Fruit fly (Drosophila melanogaster) whole organism, embryonic: ENCODE measurements around the gene Gr64a.

ENCODE experiments used
- BEAF-32 ChIP-seq: fragments of 200-800 bp; sonication (Bioruptor generic); optimal IDR thresholded peaks from 3 replicates; lab custom pipeline; 2017; ENCODE audit warnings: missing biosample characterization, missing genetic modification characterization, mild to moderate bottlenecking, moderate library complexity, missing genetic modification reagents
- CG1024 ChIP-seq: fragments of 200-800 bp; sonication (Bioruptor generic); IDR thresholded peaks from 2 replicates; pipeline ENCODE4 v1.3.6; 2022; ENCODE audit warnings: missing biosample characterization, missing genetic modification characterization
- CG10267 ChIP-seq: fragments of 200-800 bp; sonication (Bioruptor generic); optimal IDR thresholded peaks from 2 replicates; lab custom pipeline; 2018; ENCODE audit warnings: missing biosample characterization, mild to moderate bottlenecking, missing genetic modification characterization, moderate library complexity
- CG10274 ChIP-seq: fragments of 200-800 bp; sonication (Bioruptor generic); optimal IDR thresholded peaks from 3 replicates; lab custom pipeline; 2017; ENCODE audit warnings: missing biosample characterization, mild to moderate bottlenecking, missing genetic modification characterization
- CG10321 ChIP-seq: fragments of 200-800 bp; sonication (Bioruptor generic); IDR thresholded peaks from 2 replicates; pipeline ENCODE4 v1.3.6; 2022; ENCODE audit warnings: missing biosample characterization, missing genetic modification characterization
- CG10565 ChIP-seq: fragments of 200-800 bp; sonication (Bioruptor generic); optimal IDR thresholded peaks from 3 replicates; lab custom pipeline; 2016; ENCODE audit warnings: missing biosample characterization, mild to moderate bottlenecking, missing genetic modification characterization
- CG11560 ChIP-seq: fragments of 200-800 bp; sonication (Bioruptor generic); IDR thresholded peaks from 3 replicates; pipeline ENCODE4 v1.3.6; 2022; ENCODE audit warnings: missing biosample characterization, missing genetic modification characterization
- CG12071 ChIP-seq: fragments of 200-800 bp; sonication (Bioruptor generic); optimal IDR thresholded peaks from 3 replicates; lab custom pipeline; 2018; ENCODE audit warnings: missing biosample characterization, mild to moderate bottlenecking, missing genetic modification characterization
- CG13287 ChIP-seq: fragments of 200-800 bp; sonication (Bioruptor generic); IDR thresholded peaks from 2 replicates; pipeline ENCODE4 v1.3.6; 2022; ENCODE audit warnings: missing biosample characterization, missing genetic modification characterization; ENCODE audit not compliant: partially characterized antibody
- CG14667 ChIP-seq: fragments of 200-800 bp; sonication (Bioruptor generic); IDR thresholded peaks from 2 replicates; pipeline ENCODE4 v1.3.6; 2022; ENCODE audit warnings: missing biosample characterization, missing genetic modification characterization
- CG15073 ChIP-seq: fragments of 200-800 bp; sonication (Bioruptor generic); optimal IDR thresholded peaks from 2 replicates; lab custom pipeline; 2016; ENCODE audit warnings: missing biosample characterization, missing genetic modification characterization
- CG15696 ChIP-seq: fragments of 200-800 bp; sonication (Bioruptor generic); optimal IDR thresholded peaks from 2 replicates; lab custom pipeline; 2019; ENCODE audit warnings: missing biosample characterization, mild to moderate bottlenecking, missing genetic modification characterization, moderate library complexity
- CG18619 ChIP-seq: fragments of 200-800 bp; sonication (Bioruptor generic); optimal IDR thresholded peaks from 3 replicates; lab custom pipeline; 2017; ENCODE audit warnings: missing biosample characterization, mild to moderate bottlenecking, missing genetic modification characterization
- CG18764 ChIP-seq: fragments of 200-800 bp; sonication (Bioruptor generic); optimal IDR thresholded peaks from 3 replicates; lab custom pipeline; 2016; ENCODE audit warnings: missing biosample characterization, missing genetic modification characterization
- CG2116 ChIP-seq: fragments of 200-800 bp; sonication (Bioruptor generic); optimal IDR thresholded peaks from 3 replicates; lab custom pipeline; 2018; ENCODE audit warnings: missing biosample characterization, mild to moderate bottlenecking, missing genetic modification characterization
- CG2129 ChIP-seq: fragments of 200-800 bp; sonication (Bioruptor generic); IDR thresholded peaks from 2 replicates; pipeline ENCODE4 v1.3.6; 2022; ENCODE audit warnings: missing biosample characterization, missing genetic modification characterization; ENCODE audit not compliant: partially characterized antibody
- CG31441 ChIP-seq: fragments of 200-800 bp; sonication (Bioruptor generic); IDR thresholded peaks from 2 replicates; pipeline ENCODE4 v1.3.6; 2022; ENCODE audit warnings: missing biosample characterization, missing genetic modification characterization
- CG33557 ChIP-seq: fragments of 200-800 bp; sonication (Bioruptor generic); optimal IDR thresholded peaks from 2 replicates; lab custom pipeline; 2019; ENCODE audit warnings: missing biosample characterization, mild to moderate bottlenecking, missing genetic modification characterization, moderate library complexity
- CG34224 ChIP-seq: fragments of 200-800 bp; sonication (Bioruptor generic); IDR thresholded peaks from 3 replicates; pipeline ENCODE4 v1.3.6; 2022; ENCODE audit warnings: missing biosample characterization, missing genetic modification characterization; ENCODE audit not compliant: partially characterized antibody
- CG42726 ChIP-seq: fragments of 200-800 bp; sonication (Bioruptor generic); IDR thresholded peaks from 2 replicates; pipeline ENCODE4 v1.3.6; 2022; ENCODE audit warnings: missing biosample characterization, missing genetic modification characterization; ENCODE audit not compliant: partially characterized antibody
- CG4617 ChIP-seq: fragments of 200-800 bp; sonication (Bioruptor generic); optimal IDR thresholded peaks from 3 replicates; lab custom pipeline; 2016; ENCODE audit warnings: missing biosample characterization, missing genetic modification characterization, borderline replicate concordance
- CG7839 ChIP-seq: fragments of 200-800 bp; sonication (Bioruptor generic); optimal IDR thresholded peaks from 3 replicates; lab custom pipeline; 2018; ENCODE audit warnings: missing biosample characterization, mild to moderate bottlenecking, missing genetic modification characterization, moderate library complexity
- CG8281 ChIP-seq: fragments of 200-800 bp; sonication (Bioruptor generic); optimal IDR thresholded peaks from 2 replicates; lab custom pipeline; 2018; ENCODE audit warnings: missing biosample characterization, mild to moderate bottlenecking, missing genetic modification characterization, moderate library complexity
- CG8924 ChIP-seq: fragments of 200-800 bp; optimal IDR thresholded peaks from 3 replicates; lab custom pipeline; 2019; ENCODE audit warnings: missing biosample characterization, mild to moderate bottlenecking, missing genetic modification characterization, moderate library complexity
- CG9932 ChIP-seq: fragments of 200-800 bp; sonication (Bioruptor generic); IDR thresholded peaks from 2 replicates; pipeline ENCODE4 v1.3.6; 2022; ENCODE audit warnings: missing biosample characterization, missing genetic modification characterization
- CrebB ChIP-seq: fragments of 200-800 bp; sonication (Bioruptor generic); optimal IDR thresholded peaks from 3 replicates; lab custom pipeline; 2018; ENCODE audit warnings: missing biosample characterization, mild to moderate bottlenecking, missing genetic modification characterization
- Fer1 ChIP-seq: fragments of 200-800 bp; sonication (Bioruptor generic); optimal IDR thresholded peaks from 2 replicates; lab custom pipeline; 2017; ENCODE audit warnings: missing biosample characterization, mild to moderate bottlenecking, missing genetic modification characterization
- GATAe ChIP-seq: fragments of 200-800 bp; sonication (Bioruptor generic); conservative IDR thresholded peaks from 2 replicates; pipeline ENCODE4 v1.3.6; 2022; ENCODE audit warnings: missing biosample characterization, missing genetic modification characterization
- HmgZ ChIP-seq: fragments of 200-800 bp; sonication (Bioruptor generic); optimal IDR thresholded peaks from 2 replicates; lab custom pipeline; 2018; ENCODE audit warnings: missing biosample characterization, mild to moderate bottlenecking, missing genetic modification characterization
- Hsf ChIP-seq: fragments of 200-800 bp; sonication (Bioruptor generic); optimal IDR thresholded peaks from 3 replicates; lab custom pipeline; 2016; ENCODE audit warnings: missing biosample characterization, missing genetic modification characterization
- Med ChIP-seq: fragments of 200-800 bp; sonication (Bioruptor generic); peaks from one replicate; lab custom pipeline; 2016; ENCODE audit warnings: missing biosample characterization, missing genetic modification characterization, mild to moderate bottlenecking, inconsistent platforms, moderate library complexity
- Nf-YB ChIP-seq: fragments of 200-800 bp; sonication (Bioruptor generic); optimal IDR thresholded peaks from 3 replicates; lab custom pipeline; 2019; ENCODE audit warnings: missing biosample characterization, mild to moderate bottlenecking, missing genetic modification characterization, moderate library complexity
- Oaz ChIP-seq: fragments of 200-800 bp; sonication (Bioruptor generic); IDR thresholded peaks from 2 replicates; pipeline ENCODE4 v1.3.6; 2022; ENCODE audit warnings: missing biosample characterization, missing genetic modification characterization
- Rx ChIP-seq: fragments of 200-800 bp; sonication (Bioruptor generic); IDR thresholded peaks from 2 replicates; pipeline ENCODE4 v1.3.6; 2022; ENCODE audit warnings: missing biosample characterization, missing genetic modification characterization
- Scr ChIP-seq: fragments of 200-800 bp; sonication (Bioruptor generic); IDR thresholded peaks from 2 replicates; pipeline ENCODE4 v1.3.6; 2022; ENCODE audit warnings: missing biosample characterization, missing genetic modification characterization; ENCODE audit not compliant: partially characterized antibody
- ash1 ChIP-seq: fragments of 200-800 bp; sonication (Bioruptor generic); optimal IDR thresholded peaks from 2 replicates; lab custom pipeline; 2018; ENCODE audit warnings: missing biosample characterization, mild to moderate bottlenecking, missing genetic modification characterization
- br ChIP-seq: fragments of >200 bp; optimal IDR thresholded peaks from 2 replicates; lab custom pipeline; 2017
- grn ChIP-seq: fragments of 200-800 bp; sonication (Bioruptor generic); optimal IDR thresholded peaks from 3 replicates; lab custom pipeline; 2017; ENCODE audit warnings: missing biosample characterization, missing genetic modification characterization
- lov ChIP-seq, 2 experiments: fragments of 200-800 bp in 1 of 2; fragments of >200 bp in 1 of 2; sonication (Bioruptor generic) in 1 of 2; IDR thresholded peaks in 1 of 2; optimal IDR thresholded peaks in 1 of 2; 2 replicates in 1 of 2; 3 replicates in 1 of 2; pipeline versions ENCODE4 v1.3.6 to Lab custom; 2017 to 2022; ENCODE audit warnings: missing biosample characterization in 1 of 2, missing genetic modification characterization in 1 of 2
- mld ChIP-seq: fragments of 200-800 bp; sonication (Bioruptor generic); IDR thresholded peaks from 3 replicates; pipeline ENCODE4 v1.3.6; 2022; ENCODE audit warnings: missing biosample characterization, missing genetic modification characterization; ENCODE audit not compliant: partially characterized antibody
- nau ChIP-seq: fragments of 200-800 bp; sonication (Bioruptor generic); optimal IDR thresholded peaks from 3 replicates; lab custom pipeline; 2017; ENCODE audit warnings: missing biosample characterization, mild to moderate bottlenecking, missing genetic modification characterization, missing genetic modification reagents
- pho ChIP-seq: fragments of 200-800 bp; sonication (Bioruptor generic); optimal IDR thresholded peaks from 2 replicates; lab custom pipeline; 2016; ENCODE audit warnings: missing biosample characterization, missing genetic modification characterization
- pzg ChIP-seq: fragments of 200-800 bp; sonication (Bioruptor generic); optimal IDR thresholded peaks from 3 replicates; lab custom pipeline; 2018; ENCODE audit warnings: missing biosample characterization, mild to moderate bottlenecking, missing genetic modification characterization, moderate library complexity
- sisA ChIP-seq: fragments of 200-800 bp; sonication (Bioruptor generic); IDR thresholded peaks from 2 replicates; pipeline ENCODE4 v1.3.6; 2022; ENCODE audit warnings: missing biosample characterization, missing genetic modification characterization
- slp2 ChIP-seq: fragments of 200-800 bp; sonication (Bioruptor generic); optimal IDR thresholded peaks from 2 replicates; lab custom pipeline; 2016; ENCODE audit warnings: missing biosample characterization, missing genetic modification characterization
- sob ChIP-seq: fragments of 200-800 bp; sonication (Bioruptor generic); IDR thresholded peaks from 2 replicates; pipeline ENCODE4 v1.3.6; 2022; ENCODE audit warnings: missing biosample characterization, missing genetic modification characterization
- tgo ChIP-seq: fragments of 200-800 bp; sonication (Bioruptor generic); IDR thresholded peaks from 3 replicates; pipeline ENCODE4 v1.3.6; 2022; ENCODE audit warnings: missing biosample characterization, missing genetic modification characterization
- unpg ChIP-seq: fragments of 200-800 bp; sonication (Bioruptor generic); optimal IDR thresholded peaks from 3 replicates; lab custom pipeline; 2018; ENCODE audit warnings: missing biosample characterization, mild to moderate bottlenecking, missing genetic modification characterization, moderate library complexity

Gr64a gene

DNA sequence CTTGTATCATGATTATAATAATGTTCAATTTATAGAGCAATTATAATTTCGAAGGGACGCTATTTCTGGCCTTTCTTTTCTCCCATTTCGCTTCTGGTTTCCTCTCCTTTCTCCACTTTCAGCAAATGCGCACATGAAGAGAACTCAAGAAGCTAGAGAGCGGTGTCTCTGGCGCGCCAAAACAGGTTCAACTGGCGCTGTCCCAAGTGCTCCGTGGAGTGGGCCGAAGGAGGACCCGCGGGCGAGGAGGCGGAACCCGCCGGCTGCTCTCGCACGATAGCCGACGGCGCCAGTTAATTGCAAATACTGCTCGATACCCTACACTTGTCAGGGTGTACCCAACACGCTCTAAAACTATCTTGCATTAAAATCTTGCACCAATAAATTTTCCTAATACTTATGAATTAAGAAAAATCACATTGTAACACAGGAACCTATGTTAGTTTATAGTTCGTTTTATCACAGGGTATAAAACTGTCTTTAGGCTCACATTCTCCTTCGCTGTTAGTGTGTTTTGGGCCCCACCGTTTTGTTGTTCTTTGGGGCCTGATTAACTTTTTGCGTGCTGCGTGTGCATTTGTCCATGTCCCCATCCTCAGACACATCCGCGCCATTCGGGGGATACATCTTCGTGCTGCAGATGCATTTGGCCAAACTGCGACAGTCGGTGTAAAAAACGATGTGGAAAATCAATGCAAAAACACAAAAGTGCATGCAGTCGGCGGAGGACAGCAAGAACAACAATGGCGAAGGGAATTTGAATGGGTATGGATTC is 43.8 kb downstream of the Gr64a start (continued):
- TF ChIP-seq Scr (GFP tag; lab: Robert Waterston, UW), result no peak
- TF ChIP-seq Nf-YB (GFP tag; lab: Kevin White, UChicago), result peak; percentile 59
- TF ChIP-seq CG14667 (GFP tag; lab: Robert Waterston, UW), result peak; percentile 89
- no peak for TF ChIP-seq br (lab: Kevin White, UChicago)
- peak; percentile 94 for TF ChIP-seq tgo (GFP tag; lab: Robert Waterston, UW)
- peak; percentile 79 for TF ChIP-seq CrebB (tag; lab: Kevin White, UChicago)
- TF ChIP-seq nau, result no peak
- peak; percentile 90 for TF ChIP-seq Oaz (GFP tag; lab: Robert Waterston, UW)
- TF ChIP-seq CG7839 (tag; lab: Kevin White, UChicago), result peak; percentile 87
- no peak for TF ChIP-seq CG33557 (GFP tag; lab: Kevin White, UChicago)
- peak; percentile 37 for TF ChIP-seq CG15073 (GFP tag; lab: Kevin White, UChicago)
- TF ChIP-seq CG18619 (GFP tag; lab: Kevin White, UChicago), result peak; percentile 80
- TF ChIP-seq ash1 (GFP tag; lab: Kevin White, UChicago), result no peak
- TF ChIP-seq CG4617 (GFP tag; lab: Kevin White, UChicago), result peak; percentile 31
- peak; percentile 89 for TF ChIP-seq CG12071 (GFP tag; lab: Kevin White, UChicago)
- TF ChIP-seq Med (GFP tag; lab: Kevin White, UChicago), result peak; percentile 99
- no peak for TF ChIP-seq lov (optimal IDR thresholded peaks at IDR 0.05; lab: Kevin White, UChicago)
- peak; percentile 82; the same call in 2 of the 3 replicates for TF ChIP-seq lov (GFP tag; IDR thresholded peaks at IDR 0.05; lab: Robert Waterston, UW)
- TF ChIP-seq CG9932 (GFP tag; lab: Robert Waterston, UW), result peak; percentile 93
- TF ChIP-seq Hsf (GFP tag; lab: Kevin White, UChicago), result peak; percentile 92
- no peak for TF ChIP-seq CG34224 (GFP tag; lab: Robert Waterston, UW)
- peak; percentile 86 for TF ChIP-seq CG10274 (GFP tag; lab: Kevin White, UChicago)
- TF ChIP-seq Fer1 (GFP tag; lab: Kevin White, UChicago), result peak; percentile 83
- TF ChIP-seq CG18764 (GFP tag; lab: Kevin White, UChicago), result peak; percentile 58
- TF ChIP-seq sisA (GFP tag; lab: Robert Waterston, UW), result peak; percentile 93
- no peak for TF ChIP-seq CG2129
- peak; percentile 86 for TF ChIP-seq Rx
- peak; percentile 82 for TF ChIP-seq CG11560 (tag; lab: Robert Waterston, UW)
- no peak for TF ChIP-seq mld
- TF ChIP-seq CG8281 (tag; lab: Kevin White, UChicago), result peak; percentile 62
- peak; percentile 5 for TF ChIP-seq pzg (GFP tag; lab: Kevin White, UChicago)
- TF ChIP-seq CG31441 (GFP tag; lab: Robert Waterston, UW), result peak; percentile 80
- no peak for TF ChIP-seq BEAF-32
- TF ChIP-seq CG10565, result peak; percentile 46
- peak; percentile 84 for TF ChIP-seq CG1024 (GFP tag; lab: Robert Waterston, UW)
- peak; percentile 81 for TF ChIP-seq CG8924 (tag; lab: Kevin White, UChicago)
- peak; percentile 77 for TF ChIP-seq CG10321 (GFP tag; lab: Robert Waterston, UW)
- TF ChIP-seq CG2116 (GFP tag; lab: Kevin White, UChicago), result peak; percentile 13
- no peak for TF ChIP-seq CG13287 (GFP tag; lab: Robert Waterston, UW)
- peak; percentile 18 for TF ChIP-seq CG15696 (tag; lab: Kevin White, UChicago)
- TF ChIP-seq slp2 (GFP tag; lab: Kevin White, UChicago), result peak; percentile 87
- TF ChIP-seq pho (GFP tag; lab: Kevin White, UChicago), result peak; percentile 85
- TF ChIP-seq GATAe, result peak; percentile 70; the same call in 1 of the 2 replicates
- peak; percentile 93 for TF ChIP-seq sob (GFP tag; lab: Robert Waterston, UW)
- TF ChIP-seq unpg, result peak; percentile 90
- TF ChIP-seq HmgZ (tag; lab: Kevin White, UChicago), result peak; percentile 89
- no peak for TF ChIP-seq CG42726 (GFP tag; lab: Robert Waterston, UW)
- no peak for TF ChIP-seq grn (GFP tag; lab: Kevin White, UChicago)
- TF ChIP-seq CG10267 (tag; lab: Kevin White, UChicago), result peak; percentile 45
